Worm (Caenorhabditis elegans) whole organism, young adult: Measurements from ENCODE around the gene R107.2.

Experiments used
- B0035.1 ChIP-seq: sonication (generic microtip); optimal IDR thresholded peaks from 2 replicates; lab custom pipeline; 2016; ENCODE audit warnings: missing genetic modification characterization, mild to moderate bottlenecking, missing compliant biosample characterization, missing genotype, missing genetic modification reagents
- B0261.1 ChIP-seq: sonication (generic microtip); optimal IDR thresholded peaks from 2 replicates; lab custom pipeline; 2016; ENCODE audit warnings: mild to moderate bottlenecking, missing genetic modification characterization, moderate library complexity, missing compliant biosample characterization
- D2030.7 ChIP-seq: fragments of 200-800 bp; sonication (Bioruptor generic); IDR thresholded peaks from 2 replicates; pipeline ENCODE4 v1.3.6; 2022; ENCODE audit warnings: missing genetic modification reagents, missing genetic modification characterization, missing compliant biosample characterization
- F10E7.11 ChIP-seq: sonication (generic microtip); optimal IDR thresholded peaks from 2 replicates; lab custom pipeline; 2017; ENCODE audit warnings: mild to moderate bottlenecking, missing genetic modification characterization, moderate library complexity, missing compliant biosample characterization
- F22D6.2 ChIP-seq: sonication (generic microtip); optimal IDR thresholded peaks from 2 replicates; lab custom pipeline; 2016; ENCODE audit warnings: mild to moderate bottlenecking, missing genetic modification characterization, missing compliant biosample characterization
- F37B4.10 ChIP-seq: fragments of 200-800 bp; sonication (Bioruptor generic); IDR thresholded peaks from 2 replicates; pipeline ENCODE4 v1.3.6; 2022; ENCODE audit warnings: missing genetic modification characterization, missing compliant biosample characterization
- F52B5.7 ChIP-seq: sonication (generic microtip); optimal IDR thresholded peaks from 2 replicates; lab custom pipeline; 2016; ENCODE audit warnings: mild to moderate bottlenecking, missing genetic modification characterization, missing compliant biosample characterization
- F55B11.4 ChIP-seq: sonication (generic microtip); optimal IDR thresholded peaks from 2 replicates; lab custom pipeline; 2016; ENCODE audit warnings: missing compliant biosample characterization, missing genetic modification characterization, borderline replicate concordance; ENCODE audit not compliant: insufficient read depth
- F57C9.4 ChIP-seq: sonication (generic microtip); optimal IDR thresholded peaks from 2 replicates; lab custom pipeline; 2017; ENCODE audit warnings: mild to moderate bottlenecking, missing genetic modification characterization, missing compliant biosample characterization
- K11D2.4 ChIP-seq: fragments of 200-800 bp; sonication (Bioruptor generic); IDR thresholded peaks from 2 replicates; pipeline ENCODE4 v1.3.6; 2022; ENCODE audit warnings: missing genetic modification reagents, missing genetic modification characterization, missing compliant biosample characterization
- Y53F4B.3 ChIP-seq: fragments of 200-800 bp; sonication (Bioruptor generic); IDR thresholded peaks from 2 replicates; pipeline ENCODE4 v1.3.6; 2022; ENCODE audit warnings: missing genetic modification reagents, missing genetic modification characterization, missing compliant biosample characterization
- Y79H2A.3 ChIP-seq: fragments of 200-800 bp; sonication (Bioruptor generic); conservative IDR thresholded peaks from 2 replicates; pipeline ENCODE4 v1.3.6; 2022; ENCODE audit warnings: missing genetic modification reagents, missing genetic modification characterization, missing compliant biosample characterization
- Y95B8A.8 ChIP-seq: fragments of 200-800 bp; sonication (Bioruptor generic); IDR thresholded peaks from 2 replicates; pipeline ENCODE4 v1.3.6; 2022; ENCODE audit warnings: missing genetic modification reagents, missing genetic modification characterization, missing compliant biosample characterization
- akir-1 ChIP-seq: fragments of 200-800 bp; sonication (Bioruptor generic); optimal IDR thresholded peaks from 2 replicates; lab custom pipeline; 2018; ENCODE audit warnings: mild to moderate bottlenecking, missing genetic modification characterization, moderate library complexity, missing compliant biosample characterization
- aptf-2 ChIP-seq: fragments of 200-800 bp; sonication (Bioruptor generic); conservative IDR thresholded peaks from 2 replicates; pipeline ENCODE4 v1.3.6; 2022; ENCODE audit warnings: missing genetic modification reagents, missing genetic modification characterization, missing compliant biosample characterization
- atf-7 ChIP-seq: sonication (generic microtip); optimal IDR thresholded peaks from 2 replicates; lab custom pipeline; 2017; ENCODE audit warnings: mild to moderate bottlenecking, missing genetic modification characterization, missing compliant biosample characterization
- athp-1 ChIP-seq: sonication (generic microtip); optimal IDR thresholded peaks from 2 replicates; lab custom pipeline; 2017; ENCODE audit warnings: mild to moderate bottlenecking, missing genetic modification characterization, missing compliant biosample characterization
- attf-3 ChIP-seq: fragments of 200-800 bp; sonication (Bioruptor generic); conservative IDR thresholded peaks from 2 replicates; pipeline ENCODE4 v1.3.6; 2022; ENCODE audit warnings: missing genetic modification reagents, missing genetic modification characterization, missing compliant biosample characterization
- attf-6 ChIP-seq: fragments of 200-800 bp; sonication (Bioruptor generic); IDR thresholded peaks from 2 replicates; pipeline ENCODE4 v1.3.6; 2022; ENCODE audit warnings: missing genetic modification reagents, missing genetic modification characterization, missing compliant biosample characterization
- bed-2 ChIP-seq: fragments of 200-800 bp; sonication (Bioruptor generic); IDR thresholded peaks from 2 replicates; pipeline ENCODE4 v1.3.6; 2022; ENCODE audit warnings: missing genetic modification reagents, missing genetic modification characterization, missing compliant biosample characterization
- cebp-1 ChIP-seq, 2 experiments: fragments of 200-800 bp in 1 of 2; sonication (Bioruptor generic) in 1 of 2; sonication (generic microtip) in 1 of 2; IDR thresholded peaks in 1 of 2; optimal IDR thresholded peaks in 1 of 2; 2 replicates each; pipeline versions ENCODE4 v1.3.6 to Lab custom; 2017 to 2022; ENCODE audit warnings: missing compliant biosample characterization in 2 of 2, missing genetic modification characterization in 2 of 2, mild to moderate bottlenecking in 1 of 2, missing genetic modification reagents in 1 of 2, moderate library complexity in 1 of 2
- ceh-40 ChIP-seq: fragments of 200-800 bp; sonication (Bioruptor generic); IDR thresholded peaks from 2 replicates; pipeline ENCODE4 v1.3.6; 2022; ENCODE audit warnings: missing genetic modification characterization, missing compliant biosample characterization
- ceh-91 ChIP-seq: fragments of 200-800 bp; sonication (Bioruptor generic); IDR thresholded peaks from 2 replicates; pipeline ENCODE4 v1.3.6; 2022; ENCODE audit warnings: missing genetic modification reagents, missing genetic modification characterization, missing compliant biosample characterization
- die-1 ChIP-seq: sonication (generic microtip); optimal IDR thresholded peaks from 2 replicates; lab custom pipeline; 2016; ENCODE audit warnings: missing genotype, mild to moderate bottlenecking, missing genetic modification characterization, missing compliant biosample characterization
- dpff-1 ChIP-seq: sonication (generic microtip); optimal IDR thresholded peaks from 2 replicates; lab custom pipeline; 2017; ENCODE audit warnings: mild to moderate bottlenecking, missing genetic modification characterization, missing compliant biosample characterization
- ets-4 ChIP-seq: fragments of 200-800 bp; sonication (Bioruptor generic); optimal IDR thresholded peaks from 2 replicates; lab custom pipeline; 2018; ENCODE audit warnings: mild to moderate bottlenecking, missing genetic modification characterization, missing compliant biosample characterization
- him-1 ChIP-seq: sonication (generic microtip); optimal IDR thresholded peaks from 2 replicates; lab custom pipeline; 2016; ENCODE audit warnings: missing genotype, missing genetic modification reagents, missing genetic modification characterization, missing compliant biosample characterization
- hlh-12 ChIP-seq: sonication (generic microtip); optimal IDR thresholded peaks from 2 replicates; lab custom pipeline; 2016; ENCODE audit warnings: missing genetic modification characterization, missing compliant biosample characterization
- hmg-1.2 ChIP-seq: fragments of 200-800 bp; sonication (Bioruptor generic); IDR thresholded peaks from 2 replicates; pipeline ENCODE4 v1.3.6; 2022; ENCODE audit warnings: missing genetic modification reagents, missing genetic modification characterization, missing compliant biosample characterization
- hrde-1 ChIP-seq: sonication (generic microtip); optimal IDR thresholded peaks from 2 replicates; lab custom pipeline; 2016; ENCODE audit warnings: missing genetic modification characterization, mild to moderate bottlenecking, missing compliant biosample characterization, moderate library complexity, missing genotype, missing genetic modification reagents, borderline replicate concordance
- lin-26 ChIP-seq: fragments of 200-800 bp; sonication (Bioruptor generic); IDR thresholded peaks from 2 replicates; pipeline ENCODE4 v1.3.6; 2022; ENCODE audit warnings: missing genetic modification reagents, missing genetic modification characterization, missing compliant biosample characterization
- lsy-27 ChIP-seq: sonication (generic microtip); optimal IDR thresholded peaks from 2 replicates; lab custom pipeline; 2017; ENCODE audit warnings: missing genetic modification characterization, mild to moderate bottlenecking, missing compliant biosample characterization, antibody characterized with exemption, missing genotype, borderline replicate concordance; ENCODE audit not compliant: insufficient read depth
- madf-3 ChIP-seq: fragments of 200-800 bp; sonication (Bioruptor generic); IDR thresholded peaks from 2 replicates; pipeline ENCODE4 v1.3.6; 2022; ENCODE audit warnings: missing genetic modification reagents, missing genetic modification characterization, missing compliant biosample characterization
- madf-6 ChIP-seq: fragments of 200-800 bp; sonication (Bioruptor generic); IDR thresholded peaks from 2 replicates; pipeline ENCODE4 v1.3.6; 2022; ENCODE audit warnings: missing genetic modification reagents, missing genetic modification characterization, missing compliant biosample characterization
- mes-4 ChIP-seq: sonication (generic microtip); optimal IDR thresholded peaks from 2 replicates; lab custom pipeline; 2016; ENCODE audit warnings: missing genotype, missing genetic modification characterization, missing compliant biosample characterization
- nfya-1 ChIP-seq: sonication (generic microtip); optimal IDR thresholded peaks from 2 replicates; lab custom pipeline; 2017; ENCODE audit warnings: antibody characterized with exemption, missing compliant biosample characterization, missing genetic modification characterization, borderline replicate concordance; ENCODE audit not compliant: insufficient read depth
- pha-4 ChIP-seq: fragments of 150-350 bp; sonication (generic microtip); optimal IDR thresholded peaks from 2 replicates; lab custom pipeline; 2014; ENCODE audit warnings: missing biosample characterization, missing genetic modification reagents, missing genetic modification characterization
- rcor-1 ChIP-seq: fragments of 200-800 bp; sonication (Bioruptor generic); IDR thresholded peaks from 2 replicates; pipeline ENCODE4 v1.3.6; 2022; ENCODE audit warnings: missing genetic modification reagents, missing genetic modification characterization, missing compliant biosample characterization
- rec-8 ChIP-seq, 2 experiments: sonication (generic microtip); optimal IDR thresholded peaks; 2 replicates each; lab custom pipeline; 2016; ENCODE audit warnings: mild to moderate bottlenecking in 2 of 2, missing genetic modification characterization in 2 of 2, missing genetic modification reagents in 2 of 2, missing genotype in 2 of 2, missing biosample characterization in 1 of 2, missing compliant biosample characterization in 1 of 2, moderate library complexity in 1 of 2
- rpc-1 ChIP-seq, 2 experiments: fragments of 150-350 bp in 1 of 2; sonication (generic microtip) in 1 of 2; optimal IDR thresholded peaks; 2 replicates each; lab custom pipeline; 2014 to 2018; ENCODE audit warnings: missing biosample characterization in 1 of 2, missing genetic modification characterization in 1 of 2, missing genetic modification reagents in 1 of 2, missing genotype in 1 of 2
- sdz-38 ChIP-seq: sonication (generic microtip); optimal IDR thresholded peaks from 2 replicates; lab custom pipeline; 2016; ENCODE audit warnings: missing genotype, missing genetic modification characterization, missing compliant biosample characterization
- snpc-1.1 ChIP-seq: sonication (generic microtip); optimal IDR thresholded peaks from 2 replicates; lab custom pipeline; 2017; ENCODE audit warnings: missing genetic modification characterization, mild to moderate bottlenecking, missing compliant biosample characterization, antibody characterized with exemption, moderate library complexity, missing genotype, missing genetic modification reagents; ENCODE audit not compliant: insufficient read depth
- tbp1 ChIP-seq: fragments of 200-800 bp; sonication (Bioruptor generic); optimal IDR thresholded peaks from 2 replicates; lab custom pipeline; 2018; ENCODE audit warnings: mild to moderate bottlenecking, missing genetic modification characterization, missing compliant biosample characterization
- tlf-1 ChIP-seq: fragments of 200-800 bp; sonication (Bioruptor generic); optimal IDR thresholded peaks from 2 replicates; lab custom pipeline; 2018; ENCODE audit warnings: mild to moderate bottlenecking, missing genetic modification characterization, missing compliant biosample characterization
- xnd-1 ChIP-seq: sonication (generic microtip); optimal IDR thresholded peaks from 2 replicates; lab custom pipeline; 2016; ENCODE audit warnings: missing genotype, missing genetic modification reagents, missing genetic modification characterization, missing compliant biosample characterization
- zim-3 ChIP-seq: sonication (generic microtip); optimal IDR thresholded peaks from 2 replicates; lab custom pipeline; 2017; ENCODE audit warnings: mild to moderate bottlenecking, missing genetic modification characterization, moderate library complexity, missing compliant biosample characterization
- ztf-6 ChIP-seq: fragments of 200-800 bp; sonication (Bioruptor generic); IDR thresholded peaks from 2 replicates; pipeline ENCODE4 v1.3.6; 2022; ENCODE audit warnings: missing genetic modification reagents, missing genetic modification characterization, missing compliant biosample characterization

The R107.2 gene

DNA sequence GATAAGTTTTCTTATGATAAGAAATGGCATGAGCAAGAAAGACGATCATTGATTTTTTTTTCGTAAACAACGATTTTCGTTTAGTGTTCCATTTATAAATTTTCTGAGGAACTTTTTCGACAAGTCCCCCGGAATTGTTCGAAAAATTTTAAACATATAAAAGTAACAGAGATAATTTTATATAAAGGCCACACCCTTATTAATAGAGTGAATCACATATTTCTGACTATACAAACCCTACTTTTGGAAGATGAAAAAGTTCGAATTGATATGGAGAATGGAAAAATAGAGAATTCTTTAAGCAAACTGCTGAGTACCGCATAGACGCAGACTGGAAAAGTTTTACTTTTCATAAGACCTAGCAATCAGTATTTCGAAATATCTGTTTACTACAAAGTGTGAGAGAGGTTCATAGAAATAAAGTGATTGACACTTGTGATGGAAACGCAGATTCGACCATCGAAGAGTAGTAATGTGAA, 5.4 kb upstream of the R107.2 start (continued):
- TF ChIP-seq lsy-27 (tag; lab: Kevin White, UChicago) (no peak), him-1 (tag; lab: Kevin White, UChicago) (no peak), Y79H2A.3 (peak; percentile 72; the same call in 1 of the 2 replicates), athp-1 (tag; lab: Kevin White, UChicago) (no peak), sdz-38 (tag; lab: Kevin White, UChicago) (no peak), F57C9.4 (tag; lab: Kevin White, UChicago) (peak; percentile 37), nfya-1 (tag; lab: Kevin White, UChicago) (no peak), rec-8 (tag; optimal IDR thresholded peaks at IDR 0.05; lab: Kevin White, UChicago) (no peak), aptf-2 (GFP tag; lab: Robert Waterston, UW) (no peak), mes-4 (tag; lab: Kevin White, UChicago) (no peak), akir-1 (peak; percentile 20), Y53F4B.3 (GFP tag; lab: Robert Waterston, UW) (no peak), F55B11.4 (tag; lab: Kevin White, UChicago) (no peak), pha-4 (peak; percentile 6), hmg-1.2 (GFP tag; lab: Robert Waterston, UW) (peak; percentile 54), D2030.7 (no peak), F37B4.10 (no peak), dpff-1 (tag; lab: Kevin White, UChicago) (peak; percentile 82), snpc-1.1 (tag; lab: Kevin White, UChicago) (no peak), F10E7.11 (tag; lab: Kevin White, UChicago) (peak; percentile 85), zim-3 (tag; lab: Kevin White, UChicago) (peak; percentile 47), madf-3 (GFP tag; lab: Robert Waterston, UW) (peak; percentile 45; the same call in 1 of the 2 replicates), attf-6 (GFP tag; lab: Robert Waterston, UW) (no peak), rpc-1 (optimal IDR thresholded peaks at IDR 0.05; lab: Kevin White, UChicago) (no peak), rpc-1 (tag; optimal IDR thresholded peaks at IDR 0.05; lab: Kevin White, UChicago) (no peak), tbp1 (GFP tag; lab: Kevin White, UChicago) (peak; percentile 65), die-1 (tag; lab: Kevin White, UChicago) (no peak), ceh-91 (GFP tag; lab: Robert Waterston, UW) (no peak), K11D2.4 (peak; percentile 49), tlf-1 (peak; percentile 76), atf-7 (tag; lab: Kevin White, UChicago) (peak; percentile 75), F22D6.2 (tag; lab: Kevin White, UChicago) (no peak), lin-26 (GFP tag; lab: Robert Waterston, UW) (no peak; the same call in 1 of the 2 replicates), rcor-1 (0 out of 2 replicates have a peak, but pooled peaks have one; percentile 34), ets-4 (no peak), Y95B8A.8 (peak; percentile 59), cebp-1 (GFP tag; IDR thresholded peaks at IDR 0.05; lab: Robert Waterston, UW) (peak; percentile 98), cebp-1 (tag; optimal IDR thresholded peaks at IDR 0.05; lab: Kevin White, UChicago) (peak; percentile 98), xnd-1 (tag; lab: Kevin White, UChicago) (no peak), ztf-6 (no peak), madf-6 (peak; percentile 43; the same call in 1 of the 2 replicates), attf-3 (GFP tag; lab: Robert Waterston, UW) (no peak), B0035.1 (tag; lab: Kevin White, UChicago) (no peak), hrde-1 (no peak), hlh-12 (tag; lab: Kevin White, UChicago) (no peak), ceh-40 (GFP tag; lab: Robert Waterston, UW) (peak; percentile 42; the same call in 1 of the 2 replicates), bed-2 (GFP tag; lab: Robert Waterston, UW) (no peak), B0261.1 (tag; lab: Kevin White, UChicago) (peak; percentile 33), F52B5.7 (tag; lab: Kevin White, UChicago) (no peak)
